2 fruit fly cellular contexts compared by ENCODE assay signal in genomic region chr3R:17206782-17207181, dm6.
TF ChIP-seq lines count a peak whose summit lies in the region.

No protein-coding gene starts in this region.

TF ChIP-seq in whole organism, prepupa, 60 proteins besides CTCF, POLR2A, EP300 and RAD21:
- TF ChIP-seq fd59A (GFP tag; optimal IDR thresholded peaks at IDR 0.05; lab: Kevin White, UChicago) (peak; percentile 16), esn (GFP tag; optimal IDR thresholded peaks at IDR 0.05; lab: Kevin White, UChicago) (no peak), lz (GFP tag; optimal IDR thresholded peaks at IDR 0.05; lab: Kevin White, UChicago) (no peak), CG10631 (GFP tag; optimal IDR thresholded peaks at IDR 0.05; lab: Kevin White, UChicago) (peak; percentile 20), CG15336 (GFP tag; IDR thresholded peaks at IDR 0.05; lab: Robert Waterston, UW) (no peak), cyc (GFP tag; optimal IDR thresholded peaks at IDR 0.05; lab: Kevin White, UChicago) (no peak), fd85E (GFP tag; optimal IDR thresholded peaks at IDR 0.05; lab: Kevin White, UChicago) (no peak), CG3919 (GFP tag; optimal IDR thresholded peaks at IDR 0.05; lab: Kevin White, UChicago) (no peak), CG6808 (GFP tag; optimal IDR thresholded peaks at IDR 0.05; lab: Kevin White, UChicago) (peak; percentile 50), eg (GFP tag; IDR thresholded peaks at IDR 0.05; lab: Robert Waterston, UW) (no peak), CG1621 (tag; optimal IDR thresholded peaks at IDR 0.05; lab: Kevin White, UChicago) (no peak), net (GFP tag; optimal IDR thresholded peaks at IDR 0.05; lab: Kevin White, UChicago) (no peak), Eip78C (GFP tag; lab: Kevin White, UChicago) (peak; percentile 51), Sox14 (GFP tag; optimal IDR thresholded peaks at IDR 0.05; lab: Kevin White, UChicago) (no peak), CG4318 (GFP tag; optimal IDR thresholded peaks at IDR 0.05; lab: Kevin White, UChicago) (no peak), ss (GFP tag; optimal IDR thresholded peaks at IDR 0.05; lab: Kevin White, UChicago) (peak in 1 of 2 experiments; percentile 10), Ets96B (tag; optimal IDR thresholded peaks at IDR 0.05; lab: Kevin White, UChicago) (peak; percentile 32), dsx (GFP tag; optimal IDR thresholded peaks at IDR 0.05; lab: Kevin White, UChicago; ENCODE audit: poor library complexity, severe bottlenecking) (no peak), acj6 (GFP tag; optimal IDR thresholded peaks at IDR 0.05; lab: Kevin White, UChicago) (no peak), CG8319 (GFP tag; optimal IDR thresholded peaks at IDR 0.05; lab: Kevin White, UChicago) (no peak), CG3032 (tag; optimal IDR thresholded peaks at IDR 0.05; lab: Kevin White, UChicago) (peak; percentile 43), CG31627 (GFP tag; optimal IDR thresholded peaks at IDR 0.05; lab: Kevin White, UChicago) (no peak)

TF ChIP-seq in whole organism, pupa, 21 proteins besides CTCF, POLR2A, EP300 and RAD21:
- TF ChIP-seq CG14655 (GFP tag; optimal IDR thresholded peaks at IDR 0.05; lab: Kevin White, UChicago), result no peak
- peak; percentile 45 for TF ChIP-seq CG15710 (tag; optimal IDR thresholded peaks at IDR 0.05; lab: Kevin White, UChicago)
- TF ChIP-seq CG9948 (tag; optimal IDR thresholded peaks at IDR 0.05; lab: Kevin White, UChicago), result peak; percentile 39
- peak; percentile 25 for TF ChIP-seq CG34367 (tag; optimal IDR thresholded peaks at IDR 0.05; lab: Kevin White, UChicago)
- TF ChIP-seq CG8159 (tag; optimal IDR thresholded peaks at IDR 0.05; lab: Kevin White, UChicago), result peak; percentile 61
- TF ChIP-seq CG17806 (tag; optimal IDR thresholded peaks at IDR 0.05; lab: Kevin White, UChicago), result peak; percentile 33
